Worm (Caenorhabditis elegans) whole organism, late embryonic: ENCODE data around the gene cab-1.

Experiments
- che-1 ChIP-seq: sonication (generic microtip); optimal IDR thresholded peaks from 2 replicates; lab custom pipeline; 2016; ENCODE audit warnings: mild to moderate bottlenecking, missing genetic modification characterization, missing compliant biosample characterization
- hlh-8 ChIP-seq: sonication (generic microtip); optimal IDR thresholded peaks from 2 replicates; lab custom pipeline; 2016; ENCODE audit warnings: missing genotype, missing genetic modification characterization, missing compliant biosample characterization

- no peak for TF ChIP-seq hlh-8 (tag; lab: Kevin White, UChicago)
- TF ChIP-seq che-1 (tag; lab: Kevin White, UChicago), result no peak
Measured at ce11 chrX:12186592-12186991, 26.1 kb downstream of the cab-1 start.
